In genomic region chr3R:31503665-31504064, dm6 we compare ENCODE assay signal across 2 fruit fly cellular contexts.
A peak's percentile ranks its signal among the peaks of the same experiment; 100 is the strongest.
TF ChIP-seq lines count a peak whose summit lies in the region.

No protein-coding gene starts in this region.

TF ChIP-seq in whole organism, prepupa, 60 proteins besides CTCF, POLR2A, EP300 and RAD21:
- TF ChIP-seq fd85E (GFP tag; optimal IDR thresholded peaks at IDR 0.05; lab: Kevin White, UChicago) (no peak), topi (GFP tag; optimal IDR thresholded peaks at IDR 0.05; lab: Kevin White, UChicago) (peak; percentile 31), CG6792 (GFP tag; optimal IDR thresholded peaks at IDR 0.05; lab: Kevin White, UChicago) (peak; percentile 32), Eip75B (GFP tag; optimal IDR thresholded peaks at IDR 0.05; lab: Kevin White, UChicago) (peak; percentile 21), CG8632 (GFP tag; optimal IDR thresholded peaks at IDR 0.05; lab: Kevin White, UChicago) (peak; percentile 17), CG31627 (GFP tag; optimal IDR thresholded peaks at IDR 0.05; lab: Kevin White, UChicago) (peak; percentile 18), CG6163 (GFP tag; IDR thresholded peaks at IDR 0.05; lab: Robert Waterston, UW) (0 out of 3 replicates have a peak, but pooled peaks have one; percentile 55), CG9139 (GFP tag; optimal IDR thresholded peaks at IDR 0.05; lab: Kevin White, UChicago) (no peak), Sox14 (GFP tag; optimal IDR thresholded peaks at IDR 0.05; lab: Kevin White, UChicago) (peak; percentile 32), OdsH (GFP tag; optimal IDR thresholded peaks at IDR 0.05; lab: Kevin White, UChicago) (peak; percentile 24), Hr39 (GFP tag; optimal IDR thresholded peaks at IDR 0.05; lab: Kevin White, UChicago) (peak; percentile 12), spab (GFP tag; optimal IDR thresholded peaks at IDR 0.05; lab: Kevin White, UChicago) (peak; percentile 41), lz (GFP tag; optimal IDR thresholded peaks at IDR 0.05; lab: Kevin White, UChicago) (no peak), Ets96B (tag; optimal IDR thresholded peaks at IDR 0.05; lab: Kevin White, UChicago) (peak; percentile 63), Eip78C (GFP tag; lab: Kevin White, UChicago) (peak; percentile 84), ss (GFP tag; optimal IDR thresholded peaks at IDR 0.05; lab: Kevin White, UChicago) (peak in 1 of 2 experiments; percentile 67), cyc (GFP tag; optimal IDR thresholded peaks at IDR 0.05; lab: Kevin White, UChicago) (no peak), net (GFP tag; optimal IDR thresholded peaks at IDR 0.05; lab: Kevin White, UChicago) (no peak), CG3032 (tag; optimal IDR thresholded peaks at IDR 0.05; lab: Kevin White, UChicago) (peak; percentile 53), achi (GFP tag; optimal IDR thresholded peaks at IDR 0.05; lab: Kevin White, UChicago) (peak; percentile 26), acj6 (GFP tag; optimal IDR thresholded peaks at IDR 0.05; lab: Kevin White, UChicago) (peak; percentile 32), CG8119 (GFP tag; IDR thresholded peaks at IDR 0.05; lab: Robert Waterston, UW) (peak; percentile 36; the same call in 1 of the 3 replicates), Smox (GFP tag; optimal IDR thresholded peaks at IDR 0.05; lab: Kevin White, UChicago) (peak; percentile 8), CG3919 (GFP tag; optimal IDR thresholded peaks at IDR 0.05; lab: Kevin White, UChicago) (peak; percentile 46), CG10631 (GFP tag; optimal IDR thresholded peaks at IDR 0.05; lab: Kevin White, UChicago) (peak; percentile 39), salr (GFP tag; optimal IDR thresholded peaks at IDR 0.05; lab: Kevin White, UChicago) (peak in 1 of 2 experiments; percentile 25), CG32006 (GFP tag; optimal IDR thresholded peaks at IDR 0.05; lab: Kevin White, UChicago) (peak; percentile 31), Met (GFP tag; optimal IDR thresholded peaks at IDR 0.05; lab: Kevin White, UChicago) (peak; percentile 30), CG10669 (GFP tag; optimal IDR thresholded peaks at IDR 0.05; lab: Kevin White, UChicago) (peak; percentile 51), Ets21C (GFP tag; optimal IDR thresholded peaks at IDR 0.05; lab: Kevin White, UChicago) (no peak), CG11762 (GFP tag; optimal IDR thresholded peaks at IDR 0.05; lab: Kevin White, UChicago; ENCODE audit: insufficient read depth) (no peak), Hr38 (GFP tag; optimal IDR thresholded peaks at IDR 0.05; lab: Kevin White, UChicago) (no peak), eg (GFP tag; IDR thresholded peaks at IDR 0.05; lab: Robert Waterston, UW) (no peak), Sox102F (GFP tag; optimal IDR thresholded peaks at IDR 0.05; lab: Kevin White, UChicago) (no peak), fd59A (GFP tag; optimal IDR thresholded peaks at IDR 0.05; lab: Kevin White, UChicago) (no peak), CG34406 (GFP tag; optimal IDR thresholded peaks at IDR 0.05; lab: Kevin White, UChicago) (peak; percentile 4), svp (GFP tag; lab: Kevin White, UChicago) (peak; percentile 58), dsx (GFP tag; optimal IDR thresholded peaks at IDR 0.05; lab: Kevin White, UChicago; ENCODE audit: poor library complexity, severe bottlenecking) (peak; percentile 12), Hr4 (GFP tag; optimal IDR thresholded peaks at IDR 0.05; lab: Kevin White, UChicago) (peak; percentile 16), Sox15 (GFP tag; optimal IDR thresholded peaks at IDR 0.05; lab: Kevin White, UChicago) (no peak), pdm3 (GFP tag; optimal IDR thresholded peaks at IDR 0.05; lab: Kevin White, UChicago) (peak; percentile 35), esn (GFP tag; optimal IDR thresholded peaks at IDR 0.05; lab: Kevin White, UChicago) (peak; percentile 14), Blimp-1 (GFP tag; optimal IDR thresholded peaks at IDR 0.05; lab: Kevin White, UChicago) (no peak)

TF ChIP-seq in whole organism, pupa, 21 proteins besides CTCF, POLR2A, EP300 and RAD21:
- TF ChIP-seq CG9948 (tag; optimal IDR thresholded peaks at IDR 0.05; lab: Kevin White, UChicago) (peak; percentile 34), Pif1A (GFP tag; optimal IDR thresholded peaks at IDR 0.05; lab: Kevin White, UChicago) (peak; percentile 42), CG8159 (tag; optimal IDR thresholded peaks at IDR 0.05; lab: Kevin White, UChicago) (peak; percentile 62), gl (tag; optimal IDR thresholded peaks at IDR 0.05; lab: Kevin White, UChicago) (no peak), Ets98B (GFP tag; IDR thresholded peaks at IDR 0.05; lab: Robert Waterston, UW) (no peak), CG14655 (GFP tag; optimal IDR thresholded peaks at IDR 0.05; lab: Kevin White, UChicago) (peak; percentile 45), Snoo (tag; optimal IDR thresholded peaks at IDR 0.05; lab: Kevin White, UChicago) (no peak), CG15710 (tag; optimal IDR thresholded peaks at IDR 0.05; lab: Kevin White, UChicago) (peak; percentile 50), CG17806 (tag; optimal IDR thresholded peaks at IDR 0.05; lab: Kevin White, UChicago) (peak; percentile 52), CG8301 (tag; optimal IDR thresholded peaks at IDR 0.05; lab: Kevin White, UChicago) (peak; percentile 39), fd96Ca (GFP tag; IDR thresholded peaks at IDR 0.05; lab: Robert Waterston, UW) (no peak), CG32121 (GFP tag; IDR thresholded peaks at IDR 0.05; lab: Robert Waterston, UW) (no peak), D1 (tag; optimal IDR thresholded peaks at IDR 0.05; lab: Kevin White, UChicago) (no peak), Pif1B (GFP tag; optimal IDR thresholded peaks at IDR 0.05; lab: Kevin White, UChicago) (peak; percentile 33), CG4496 (GFP tag; IDR thresholded peaks at IDR 0.05; lab: Robert Waterston, UW) (no peak), CG10348 (GFP tag; IDR thresholded peaks at IDR 0.05; lab: Robert Waterston, UW) (no peak), CG34367 (tag; optimal IDR thresholded peaks at IDR 0.05; lab: Kevin White, UChicago) (peak; percentile 26), EcR (GFP tag; optimal IDR thresholded peaks at IDR 0.05; lab: Kevin White, UChicago) (no peak), CG13204 (GFP tag; optimal IDR thresholded peaks at IDR 0.05; lab: Kevin White, UChicago) (no peak), rn (GFP tag; IDR thresholded peaks at IDR 0.05; lab: Robert Waterston, UW) (no peak), CG12605 (GFP tag; IDR thresholded peaks at IDR 0.05; lab: Robert Waterston, UW) (no peak)
